Worm (Caenorhabditis elegans): ENCODE data around the gene rbd-1.

- TF ChIP-seq egl-27 (tag; optimal IDR thresholded peaks at IDR 0.05) (no peak), zag-1 (tag; optimal IDR thresholded peaks at IDR 0.05) (no peak), fos-1 (tag; optimal IDR thresholded peaks at IDR 0.05) (no peak)
Measured at ce11 chrIV:12724641-12725040, at the start of gene rbd-1, which contains the start of gene T23F6.3.
